Worm (Caenorhabditis elegans): ENCODE results near the gene cyp-23A1.

DNA sequence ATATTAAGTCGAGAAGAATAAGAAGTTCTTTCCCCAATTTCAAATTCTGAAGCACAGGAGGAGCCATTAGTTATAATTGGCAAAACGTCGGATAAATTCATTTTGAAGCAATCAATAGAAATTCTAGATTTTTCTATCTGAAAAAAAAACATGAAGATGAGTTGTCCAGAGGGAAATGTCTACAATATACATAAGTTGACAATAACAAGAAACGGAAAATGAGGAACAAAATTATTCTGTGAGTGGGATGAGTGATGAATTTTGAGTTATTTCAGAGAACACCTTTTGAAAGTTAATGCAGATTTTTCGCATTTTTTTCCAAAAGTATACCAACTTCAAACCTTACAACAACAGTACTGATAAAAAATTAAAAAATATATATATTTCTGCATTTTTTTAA is 28.6 kb downstream of the cyp-23A1 start, which contains the start of gene sra-36:
- no peak for TF ChIP-seq ztf-23 (GFP tag; IDR thresholded peaks at IDR 0.05)
- TF ChIP-seq klf-2 (GFP tag; conservative IDR thresholded peaks at IDR 0.05) = no peak
- TF ChIP-seq ztf-29 (GFP tag; IDR thresholded peaks at IDR 0.05) = no peak

All from whole organism, midembryonic.